Fruit fly (Drosophila melanogaster): ENCODE measurements around the gene plh.

plh gene

dm6 chr3R:4969199-4969778 lies 41.5 kb downstream of the plh start:
- TF ChIP-seq jing (GFP tag; optimal IDR thresholded peaks at IDR 0.05) (no peak), Xbp1 (GFP tag; optimal IDR thresholded peaks at IDR 0.05) (no peak), CG1792 (GFP tag; optimal IDR thresholded peaks at IDR 0.05) (no peak), Ravus (GFP tag; IDR thresholded peaks at IDR 0.05) (no peak), CTCF (GFP tag; optimal IDR thresholded peaks at IDR 0.05) (peak; percentile 92), CG30431 (GFP tag; optimal IDR thresholded peaks at IDR 0.05) (no peak), CG4730 (GFP tag; IDR thresholded peaks at IDR 0.05) (no peak), Side (GFP tag; optimal IDR thresholded peaks at IDR 0.05) (no peak), Pdp1 (GFP tag; optimal IDR thresholded peaks at IDR 0.05) (no peak), repo (GFP tag; optimal IDR thresholded peaks at IDR 0.05) (no peak), CG11696 (GFP tag; IDR thresholded peaks at IDR 0.05) (0 out of 2 replicates have a peak, but pooled peaks have one; percentile 12), CHES-1-like (GFP tag; optimal IDR thresholded peaks at IDR 0.05) (no peak), Dll (GFP tag; IDR thresholded peaks at IDR 0.05; ENCODE audit: partially characterized antibody) (no peak), prd (optimal IDR thresholded peaks at IDR 0.05) (no peak), prd (GFP tag; IDR thresholded peaks at IDR 0.05) (no peak), CG11456 (GFP tag; IDR thresholded peaks at IDR 0.05) (no peak), HmgD (GFP tag; optimal IDR thresholded peaks at IDR 0.05) (no peak), zfh1 (GFP tag; IDR thresholded peaks at IDR 0.05) (no peak), ro (GFP tag; IDR thresholded peaks at IDR 0.05) (no peak), org-1 (GFP tag; optimal IDR thresholded peaks at IDR 0.05) (no peak), CG11695 (GFP tag; IDR thresholded peaks at IDR 0.05) (no peak), CG9932 (GFP tag; IDR thresholded peaks at IDR 0.05) (no peak), phol (tag; optimal IDR thresholded peaks at IDR 0.05) (no peak), wor (GFP tag; IDR thresholded peaks at IDR 0.05) (no peak), CG12236 (GFP tag; optimal IDR thresholded peaks at IDR 0.05) (no peak), CG9876 (GFP tag; optimal IDR thresholded peaks at IDR 0.05) (no peak), btn (GFP tag; optimal IDR thresholded peaks at IDR 0.05) (no peak), ATbp (GFP tag; optimal IDR thresholded peaks at IDR 0.05) (no peak), CG13296 (GFP tag; optimal IDR thresholded peaks at IDR 0.05) (no peak), pzg (GFP tag; optimal IDR thresholded peaks at IDR 0.05) (no peak), CG1603 (tag; optimal IDR thresholded peaks at IDR 0.05) (peak; percentile 7), Chrac-16 (GFP tag; optimal IDR thresholded peaks at IDR 0.05) (no peak), CG17568 (GFP tag; optimal IDR thresholded peaks at IDR 0.05) (no peak), HLH3B (GFP tag; IDR thresholded peaks at IDR 0.05) (no peak), CG4360 (GFP tag; IDR thresholded peaks at IDR 0.05) (no peak), CG12155 (GFP tag; optimal IDR thresholded peaks at IDR 0.05) (no peak), gem (tag; optimal IDR thresholded peaks at IDR 0.05) (no peak), Dip2 (GFP tag; IDR thresholded peaks at IDR 0.05) (peak; percentile 87), CG6175 (GFP tag; IDR thresholded peaks at IDR 0.05) (no peak), en (GFP tag; optimal IDR thresholded peaks at IDR 0.05) (no peak), Lhr (GFP tag; optimal IDR thresholded peaks at IDR 0.05) (no peak), ind (GFP tag; optimal IDR thresholded peaks at IDR 0.05) (no peak), sens-2 (GFP tag; IDR thresholded peaks at IDR 0.05) (no peak), ara (GFP tag; IDR thresholded peaks at IDR 0.05) (no peak), CG18599 (GFP tag; optimal IDR thresholded peaks at IDR 0.05) (no peak), Hey (tag; optimal IDR thresholded peaks at IDR 0.05) (no peak), vvl (GFP tag; IDR thresholded peaks at IDR 0.05) (no peak), CG13894 (tag; optimal IDR thresholded peaks at IDR 0.05) (no peak), Fer3 (tag; optimal IDR thresholded peaks at IDR 0.05) (no peak), fd64A (GFP tag; optimal IDR thresholded peaks at IDR 0.05) (no peak), seq (GFP tag; IDR thresholded peaks at IDR 0.05) (no peak), Hr78 (GFP tag; optimal IDR thresholded peaks at IDR 0.05) (no peak), CG2202 (tag; optimal IDR thresholded peaks at IDR 0.05) (no peak)
